Fruit fly (Drosophila melanogaster) whole organism, pupa: ENCODE data around the gene CrebA.

Source experiments
- CG13204 ChIP-seq: fragments of 200-800 bp; sonication (Bioruptor generic); optimal IDR thresholded peaks from 2 replicates; lab custom pipeline; 2018; ENCODE audit warnings: missing biosample characterization, mild to moderate bottlenecking, missing genetic modification characterization, moderate library complexity
- CG34367 ChIP-seq: fragments of 200-800 bp; sonication (Bioruptor generic); optimal IDR thresholded peaks from 2 replicates; lab custom pipeline; 2018; ENCODE audit warnings: missing biosample characterization, mild to moderate bottlenecking, missing genetic modification characterization
- CG8159 ChIP-seq: fragments of 200-800 bp; sonication (Bioruptor generic); optimal IDR thresholded peaks from 3 replicates; lab custom pipeline; 2018; ENCODE audit warnings: missing biosample characterization, mild to moderate bottlenecking, missing genetic modification characterization, moderate library complexity
- Ets98B ChIP-seq: fragments of 200-800 bp; sonication (Bioruptor generic); IDR thresholded peaks from 2 replicates; pipeline ENCODE4 v1.3.6; 2022; ENCODE audit warnings: missing biosample characterization, missing genetic modification characterization
- fd96Ca ChIP-seq: fragments of 200-800 bp; sonication (Bioruptor generic); IDR thresholded peaks from 3 replicates; pipeline ENCODE4 v1.3.6; 2022; ENCODE audit warnings: missing biosample characterization, missing genetic modification characterization
- gl ChIP-seq: fragments of 200-800 bp; sonication (Bioruptor generic); optimal IDR thresholded peaks from 2 replicates; lab custom pipeline; 2018; ENCODE audit warnings: missing biosample characterization, mild to moderate bottlenecking, missing genetic modification characterization

- no peak for TF ChIP-seq CG34367 (tag; lab: Kevin White, UChicago)
- TF ChIP-seq CG8159, result no peak
- no peak for TF ChIP-seq Ets98B
- no peak for TF ChIP-seq fd96Ca (GFP tag; lab: Robert Waterston, UW)
- TF ChIP-seq CG13204 (GFP tag; lab: Kevin White, UChicago), result no peak
- no peak for TF ChIP-seq gl (tag; lab: Kevin White, UChicago)
Observed at dm6 chr3L:15513264-15513663, 21.9 kb upstream of the CrebA start.
